Worm (Caenorhabditis elegans): ENCODE results near the gene adk-1.
A peak's percentile ranks its signal among the peaks of the same experiment; 100 is the strongest.
"Not testable (repeated sequence)": the region's sequence is repeated elsewhere in the genome, so short reads cannot be mapped to it uniquely, and the experiment has no call there.

The adk-1 gene

DNA sequence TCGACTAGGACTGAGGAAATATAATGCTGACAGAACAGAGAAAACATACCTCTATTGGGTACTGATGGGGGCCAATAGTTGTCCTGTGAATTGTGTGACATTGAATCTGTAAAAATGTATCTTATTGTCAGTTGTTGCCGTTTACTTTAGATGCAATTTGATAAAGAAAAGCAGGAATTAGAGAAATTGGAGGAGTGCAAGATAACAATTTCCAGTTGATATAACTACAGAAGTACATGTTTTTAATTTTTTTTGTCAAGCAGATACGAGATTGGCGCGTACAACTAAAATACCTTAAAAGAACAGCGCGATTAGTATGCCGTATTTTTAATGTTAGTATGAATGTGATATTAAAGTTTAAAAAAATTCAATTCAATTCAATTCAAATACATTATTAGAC is 7.4 kb upstream of the adk-1 start, which contains the start of gene zip-6:
zip-6 (minus strand) TSS at position 101 of the 400 bp plus-strand sequence.
- TF ChIP-seq mec-3 (tag; optimal IDR thresholded peaks at IDR 0.05; ENCODE audit: borderline replicate concordance) (no peak), pros-1 (tag; optimal IDR thresholded peaks at IDR 0.05) (no peak), hlh-6 (tag; optimal IDR thresholded peaks at IDR 0.05) (no peak), hlh-30 (tag; optimal IDR thresholded peaks at IDR 0.05; ENCODE audit: insufficient read depth) (no peak), ceh-18 (tag; optimal IDR thresholded peaks at IDR 0.05) (no peak), che-1 (tag; optimal IDR thresholded peaks at IDR 0.05) (no peak), hlh-8 (tag; optimal IDR thresholded peaks at IDR 0.05) (no peak), pha-2 (tag; optimal IDR thresholded peaks at IDR 0.05) (no peak), ceh-9 (tag; optimal IDR thresholded peaks at IDR 0.05) (no peak), T23F11.4 (GFP tag; optimal IDR thresholded peaks at IDR 0.05) (no peak), ceh-34 (tag; optimal IDR thresholded peaks at IDR 0.05) (no peak), Y22D7AL.16 (tag; optimal IDR thresholded peaks at IDR 0.05) (no peak), nhr-232 (tag; optimal IDR thresholded peaks at IDR 0.05) (no peak), gmeb-2 (tag; optimal IDR thresholded peaks at IDR 0.05) (no peak), eyg-1 (tag; optimal IDR thresholded peaks at IDR 0.05) (no peak), ceh-2 (tag; optimal IDR thresholded peaks at IDR 0.05) (no peak)

ce11 chrIV:11212978-11213377 is 2.3 kb upstream of the adk-1 start:
- TF ChIP-seq pha-2 (tag; optimal IDR thresholded peaks at IDR 0.05) (no peak), ama-1 (optimal IDR thresholded peaks at IDR 0.05) (no peak), hlh-13 (GFP tag; optimal IDR thresholded peaks at IDR 0.05) (no peak)

- TF ChIP-seq elt-2 (tag; optimal IDR thresholded peaks at IDR 0.05) (peak; percentile 89), hlh-13 (GFP tag; optimal IDR thresholded peaks at IDR 0.05) (no peak)
Observed at ce11 chrIV:11211547-11211946, 916 bp upstream of the adk-1 start.

ce11 chrIV:11207186-11207585 is 3.4 kb downstream of the adk-1 start, which contains the start of gene R07H5.9:
R07H5.9 (plus strand) TSS chrIV:11207486.
- TF ChIP-seq sox-4 (tag; optimal IDR thresholded peaks at IDR 0.05) (no peak), fkh-6 (tag; optimal IDR thresholded peaks at IDR 0.05) (no peak), C38D4.7 (GFP tag; optimal IDR thresholded peaks at IDR 0.05) (no peak), sox-2 (GFP tag; IDR thresholded peaks at IDR 0.05) (no peak), ceh-24 (tag; optimal IDR thresholded peaks at IDR 0.05) (no peak), gmeb-2 (tag; optimal IDR thresholded peaks at IDR 0.05) (no peak), ama-1 (optimal IDR thresholded peaks at IDR 0.05) (no peak), pros-1 (tag; optimal IDR thresholded peaks at IDR 0.05) (no peak), hlh-15 (tag; optimal IDR thresholded peaks at IDR 0.05) (no peak), dmd-4 (tag; optimal IDR thresholded peaks at IDR 0.05; ENCODE audit: borderline replicate concordance) (no peak), eyg-1 (tag; optimal IDR thresholded peaks at IDR 0.05) (no peak), sdc-2 (tag; optimal IDR thresholded peaks at IDR 0.05) (no peak), unc-42 (tag; optimal IDR thresholded peaks at IDR 0.05) (no peak), pag-3 (tag; optimal IDR thresholded peaks at IDR 0.05; ENCODE audit: borderline replicate concordance) (no peak), C08G9.2 (tag; optimal IDR thresholded peaks at IDR 0.05) (no peak), che-1 (tag; optimal IDR thresholded peaks at IDR 0.05) (no peak), fax-1 (tag; optimal IDR thresholded peaks at IDR 0.05) (no peak), rnt-1 (tag; optimal IDR thresholded peaks at IDR 0.05) (no peak)

- TF ChIP-seq madf-2, rnt-1, ceh-30 (tag; optimal IDR thresholded peaks at IDR 0.05): not testable (repeated sequence)
Observed at ce11 chrIV:11202389-11202788, 8.2 kb downstream of the adk-1 start, which contains the start of gene R07H5.11. R07H5.11 (plus strand) TSS chrIV:11202768.

Data from whole organism, late embryonic.